Fruit fly (Drosophila melanogaster): Measurements from ENCODE around the gene Smvt.

DNA sequence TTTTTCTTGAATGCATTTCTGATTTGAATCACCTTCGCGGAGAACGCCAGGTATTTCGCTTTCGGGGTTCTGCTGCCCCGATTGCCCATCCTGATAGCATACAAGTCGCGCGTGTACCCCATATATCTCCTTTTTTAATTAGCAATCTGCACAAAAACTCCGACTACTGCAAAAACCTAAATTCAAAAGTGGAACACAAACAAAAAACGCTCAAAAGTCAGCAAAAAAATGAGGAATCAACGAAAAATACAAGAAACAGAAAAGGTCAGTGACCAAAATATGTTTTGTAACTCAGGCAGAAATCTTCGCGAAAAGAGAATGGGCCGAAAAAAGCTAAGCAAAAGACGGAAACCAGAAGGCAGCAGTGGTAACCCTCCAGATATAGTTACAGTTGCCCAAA lies 45.1 kb downstream of the Smvt start:
- TF ChIP-seq Dfd (GFP tag; optimal IDR thresholded peaks at IDR 0.05) (no peak), rgr (GFP tag; optimal IDR thresholded peaks at IDR 0.05) (no peak), h (GFP tag; optimal IDR thresholded peaks at IDR 0.05) (no peak), Myc (optimal IDR thresholded peaks at IDR 0.05) (no peak), HLH106 (tag; optimal IDR thresholded peaks at IDR 0.05) (no peak), OdsH (GFP tag; optimal IDR thresholded peaks at IDR 0.05) (no peak), Hr78 (GFP tag; optimal IDR thresholded peaks at IDR 0.05) (no peak), foxo (GFP tag; optimal IDR thresholded peaks at IDR 0.05) (no peak), dsf (GFP tag; optimal IDR thresholded peaks at IDR 0.05; ENCODE audit: borderline replicate concordance) (no peak), pan (optimal IDR thresholded peaks at IDR 0.05) (no peak), Rel (GFP tag; optimal IDR thresholded peaks at IDR 0.05) (no peak), Rel (tag; optimal IDR thresholded peaks at IDR 0.05) (no peak), dmrt93B (GFP tag; optimal IDR thresholded peaks at IDR 0.05) (no peak), CG9705 (GFP tag; optimal IDR thresholded peaks at IDR 0.05) (no peak), N (GFP tag; optimal IDR thresholded peaks at IDR 0.05) (no peak)

Data from whole organism, wandering third instar larva.